Fruit fly (Drosophila melanogaster) whole organism, embryonic: ENCODE measurements around the gene Psa.

ENCODE experiments used
- Abd-B ChIP-seq: fragments of 200-800 bp; sonication (Bioruptor generic); optimal IDR thresholded peaks from 2 replicates; lab custom pipeline; 2018; ENCODE audit warnings: missing biosample characterization, mild to moderate bottlenecking, missing genetic modification characterization, moderate library complexity
- Awh ChIP-seq: fragments of 200-800 bp; sonication (Bioruptor generic); IDR thresholded peaks from 2 replicates; pipeline ENCODE4, ENCODE4 v1.3.6; 2022; ENCODE audit warnings: missing biosample characterization, missing genetic modification characterization
- Bteb2 ChIP-seq: fragments of 200-800 bp; sonication (Bioruptor generic); optimal IDR thresholded peaks from 2 replicates; lab custom pipeline; 2016; ENCODE audit warnings: missing biosample characterization, missing genetic modification characterization
- CG10274 ChIP-seq: fragments of 200-800 bp; sonication (Bioruptor generic); optimal IDR thresholded peaks from 3 replicates; lab custom pipeline; 2017; ENCODE audit warnings: missing biosample characterization, mild to moderate bottlenecking, missing genetic modification characterization
- CG10565 ChIP-seq: fragments of 200-800 bp; sonication (Bioruptor generic); optimal IDR thresholded peaks from 3 replicates; lab custom pipeline; 2016; ENCODE audit warnings: missing biosample characterization, mild to moderate bottlenecking, missing genetic modification characterization
- CG11723 ChIP-seq: fragments of 200-800 bp; sonication (Bioruptor generic); optimal IDR thresholded peaks from 2 replicates; lab custom pipeline; 2017; ENCODE audit warnings: missing biosample characterization, mild to moderate bottlenecking, missing genetic modification characterization
- CG15479 ChIP-seq: fragments of 200-800 bp; sonication (Bioruptor generic); optimal IDR thresholded peaks from 3 replicates; lab custom pipeline; 2019; ENCODE audit warnings: missing biosample characterization, mild to moderate bottlenecking, missing genetic modification characterization, moderate library complexity
- CG16813 ChIP-seq: fragments of 200-800 bp; sonication (Bioruptor generic); IDR thresholded peaks from 3 replicates; pipeline ENCODE4 v1.3.6; 2022; ENCODE audit warnings: missing biosample characterization, missing genetic modification characterization; ENCODE audit not compliant: partially characterized antibody
- CG17359 ChIP-seq: fragments of 200-800 bp; sonication (Bioruptor generic); optimal IDR thresholded peaks from 3 replicates; lab custom pipeline; 2018; ENCODE audit warnings: missing biosample characterization, mild to moderate bottlenecking, missing genetic modification characterization, moderate library complexity
- CG17802 ChIP-seq: fragments of 200-800 bp; sonication (Bioruptor generic); optimal IDR thresholded peaks from 2 replicates; lab custom pipeline; 2018; ENCODE audit warnings: missing biosample characterization, mild to moderate bottlenecking, missing genetic modification characterization, moderate library complexity
- CG2202 ChIP-seq: fragments of 200-800 bp; sonication (Bioruptor generic); optimal IDR thresholded peaks from 2 replicates; lab custom pipeline; 2018; ENCODE audit warnings: missing biosample characterization, mild to moderate bottlenecking, missing genetic modification characterization
- CG2712 ChIP-seq: fragments of 200-800 bp; optimal IDR thresholded peaks from 3 replicates; lab custom pipeline; 2019; ENCODE audit warnings: missing biosample characterization, mild to moderate bottlenecking, missing genetic modification characterization, moderate library complexity
- CG33557 ChIP-seq: fragments of 200-800 bp; sonication (Bioruptor generic); optimal IDR thresholded peaks from 2 replicates; lab custom pipeline; 2019; ENCODE audit warnings: missing biosample characterization, mild to moderate bottlenecking, missing genetic modification characterization, moderate library complexity
- CG4404 ChIP-seq: fragments of 200-800 bp; sonication (Bioruptor generic); IDR thresholded peaks from 2 replicates; pipeline ENCODE4 v1.3.6; 2022; ENCODE audit warnings: missing biosample characterization, missing genetic modification characterization
- CG4424 ChIP-seq: fragments of 200-800 bp; sonication (Bioruptor generic); optimal IDR thresholded peaks from 3 replicates; lab custom pipeline; 2016; ENCODE audit warnings: missing biosample characterization, missing genetic modification characterization
- CG6813 ChIP-seq: fragments of 200-800 bp; sonication (Bioruptor generic); optimal IDR thresholded peaks from 2 replicates; lab custom pipeline; 2017; ENCODE audit warnings: missing biosample characterization, missing genetic modification characterization, mild to moderate bottlenecking, moderate library complexity, missing genetic modification reagents
- CG6854 ChIP-seq: fragments of 200-800 bp; sonication (Bioruptor generic); optimal IDR thresholded peaks from 3 replicates; lab custom pipeline; 2017; ENCODE audit warnings: missing biosample characterization, mild to moderate bottlenecking, missing genetic modification characterization
- CG7556 ChIP-seq: fragments of 200-800 bp; sonication (Bioruptor generic); optimal IDR thresholded peaks from 2 replicates; lab custom pipeline; 2017; ENCODE audit warnings: missing biosample characterization, mild to moderate bottlenecking, missing genetic modification characterization
- CG7745 ChIP-seq: fragments of 200-800 bp; sonication (Bioruptor generic); optimal IDR thresholded peaks from 2 replicates; lab custom pipeline; 2018; ENCODE audit warnings: missing biosample characterization, mild to moderate bottlenecking, missing genetic modification characterization, moderate library complexity
- CG8944 ChIP-seq: fragments of 200-800 bp; sonication (Bioruptor generic); optimal IDR thresholded peaks from 3 replicates; lab custom pipeline; 2016; ENCODE audit warnings: missing biosample characterization, missing genetic modification characterization
- CG9932 ChIP-seq: fragments of 200-800 bp; sonication (Bioruptor generic); IDR thresholded peaks from 2 replicates; pipeline ENCODE4 v1.3.6; 2022; ENCODE audit warnings: missing biosample characterization, missing genetic modification characterization
- Chrac-16 ChIP-seq: fragments of 200-800 bp; sonication (Bioruptor generic); optimal IDR thresholded peaks from 3 replicates; lab custom pipeline; 2016; ENCODE audit warnings: missing biosample characterization, missing genetic modification characterization
- Doc3 ChIP-seq: fragments of 200-800 bp; sonication (Bioruptor generic); IDR thresholded peaks from 3 replicates; pipeline ENCODE4 v1.3.6; 2022; ENCODE audit warnings: missing biosample characterization, missing genetic modification characterization; ENCODE audit not compliant: partially characterized antibody
- Gsc ChIP-seq: fragments of 200-800 bp; sonication (Bioruptor generic); IDR thresholded peaks from 2 replicates; pipeline ENCODE4 v1.3.6; 2022; ENCODE audit warnings: missing biosample characterization, missing genetic modification characterization
- HmgD ChIP-seq: fragments of 200-800 bp; sonication (Bioruptor generic); optimal IDR thresholded peaks from 3 replicates; lab custom pipeline; 2016; ENCODE audit warnings: missing biosample characterization, missing genetic modification characterization
- Max ChIP-seq: fragments of 200-800 bp; sonication (Bioruptor generic); optimal IDR thresholded peaks from 2 replicates; lab custom pipeline; 2016; ENCODE audit warnings: missing biosample characterization, mild to moderate bottlenecking, missing genetic modification characterization
- Oaz ChIP-seq: fragments of 200-800 bp; sonication (Bioruptor generic); IDR thresholded peaks from 2 replicates; pipeline ENCODE4 v1.3.6; 2022; ENCODE audit warnings: missing biosample characterization, missing genetic modification characterization
- Ptx1 ChIP-seq: fragments of 200-800 bp; sonication (Bioruptor generic); IDR thresholded peaks from 2 replicates; pipeline ENCODE4 v1.3.6; 2022; ENCODE audit warnings: missing biosample characterization, missing genetic modification characterization
- Spps ChIP-seq: fragments of 200-800 bp; sonication (Bioruptor generic); optimal IDR thresholded peaks from 2 replicates; lab custom pipeline; 2018; ENCODE audit warnings: missing biosample characterization, mild to moderate bottlenecking, missing genetic modification characterization
- Ssrp ChIP-seq: fragments of 200-800 bp; sonication (Bioruptor generic); optimal IDR thresholded peaks from 2 replicates; lab custom pipeline; 2018; ENCODE audit warnings: missing biosample characterization, mild to moderate bottlenecking, missing genetic modification characterization, moderate library complexity
- ab ChIP-seq: fragments of 200-800 bp; sonication (Bioruptor generic); optimal IDR thresholded peaks from 2 replicates; lab custom pipeline; 2016; ENCODE audit warnings: missing biosample characterization, missing genetic modification characterization
- chif ChIP-seq, 2 experiments: fragments of 200-800 bp; sonication (Bioruptor generic); optimal IDR thresholded peaks; 3 replicates each; lab custom pipeline; 2016; ENCODE audit warnings: missing biosample characterization in 2 of 2, missing genetic modification characterization in 2 of 2
- dan ChIP-seq: fragments of 200-800 bp; sonication (Bioruptor generic); IDR thresholded peaks from 2 replicates; pipeline ENCODE4 v1.3.6; 2022; ENCODE audit warnings: missing biosample characterization, missing genetic modification characterization
- danr ChIP-seq: fragments of 200-800 bp; sonication (Bioruptor generic); IDR thresholded peaks from 2 replicates; pipeline ENCODE4 v1.3.6; 2022; ENCODE audit warnings: missing biosample characterization, missing genetic modification characterization
- ewg ChIP-seq: fragments of 200-800 bp; sonication (Bioruptor generic); optimal IDR thresholded peaks from 3 replicates; lab custom pipeline; 2017; ENCODE audit warnings: mild to moderate bottlenecking, missing biosample characterization, missing genetic modification reagents, missing genetic modification characterization
- eyg ChIP-seq: fragments of 200-800 bp; sonication (Bioruptor generic); optimal IDR thresholded peaks from 3 replicates; lab custom pipeline; 2016; ENCODE audit warnings: missing biosample characterization, missing genetic modification characterization
- fu2 ChIP-seq: fragments of 200-800 bp; sonication (Bioruptor generic); optimal IDR thresholded peaks from 2 replicates; lab custom pipeline; 2016; ENCODE audit warnings: missing biosample characterization, missing genetic modification characterization
- gcm2 ChIP-seq: fragments of 200-800 bp; sonication (Bioruptor generic); optimal IDR thresholded peaks from 2 replicates; lab custom pipeline; 2016; ENCODE audit warnings: missing biosample characterization, missing genetic modification characterization
- h ChIP-seq: fragments of >200 bp; optimal IDR thresholded peaks from 2 replicates; lab custom pipeline; 2017
- hbn ChIP-seq: fragments of 200-800 bp; sonication (Bioruptor generic); IDR thresholded peaks from 2 replicates; pipeline ENCODE4 v1.3.6; 2022; ENCODE audit warnings: missing biosample characterization, missing genetic modification characterization; ENCODE audit not compliant: partially characterized antibody
- hth ChIP-seq: fragments of >200 bp; optimal IDR thresholded peaks from 2 replicates; lab custom pipeline; 2017; ENCODE audit warnings: inconsistent platforms
- nerfin-2 ChIP-seq: fragments of 200-800 bp; sonication (Bioruptor generic); IDR thresholded peaks from 2 replicates; pipeline ENCODE4 v1.3.6; 2022; ENCODE audit warnings: missing biosample characterization, missing genetic modification characterization; ENCODE audit not compliant: partially characterized antibody
- pita ChIP-seq: fragments of 200-800 bp; sonication (Bioruptor generic); optimal IDR thresholded peaks from 2 replicates; lab custom pipeline; 2017; ENCODE audit warnings: missing biosample characterization, mild to moderate bottlenecking, missing genetic modification characterization
- pum ChIP-seq: fragments of 200-800 bp; sonication (Bioruptor generic); optimal IDR thresholded peaks from 2 replicates; lab custom pipeline; 2016; ENCODE audit warnings: missing biosample characterization, missing genetic modification characterization
- slou ChIP-seq: fragments of 200-800 bp; sonication (Bioruptor generic); optimal IDR thresholded peaks from 3 replicates; lab custom pipeline; 2016; ENCODE audit warnings: missing biosample characterization, missing genetic modification characterization
- stc ChIP-seq: fragments of 200-800 bp; sonication (Bioruptor generic); IDR thresholded peaks from 2 replicates; pipeline ENCODE4 v1.3.6; 2022; ENCODE audit warnings: missing biosample characterization, missing genetic modification characterization
- unpg ChIP-seq: fragments of 200-800 bp; sonication (Bioruptor generic); optimal IDR thresholded peaks from 3 replicates; lab custom pipeline; 2018; ENCODE audit warnings: missing biosample characterization, mild to moderate bottlenecking, missing genetic modification characterization, moderate library complexity
- wdn ChIP-seq: fragments of 200-800 bp; sonication (Bioruptor generic); IDR thresholded peaks from 2 replicates; pipeline ENCODE4 v1.3.6; 2022; ENCODE audit warnings: missing biosample characterization, missing genetic modification characterization
- yki ChIP-seq: fragments of >200 bp; optimal IDR thresholded peaks from 3 replicates; lab custom pipeline; 2018
- zfh1 ChIP-seq: fragments of 200-800 bp; sonication (Bioruptor generic); IDR thresholded peaks from 3 replicates; pipeline ENCODE4 v1.3.6; 2022; ENCODE audit warnings: missing biosample characterization, missing genetic modification characterization

The Psa gene

DNA sequence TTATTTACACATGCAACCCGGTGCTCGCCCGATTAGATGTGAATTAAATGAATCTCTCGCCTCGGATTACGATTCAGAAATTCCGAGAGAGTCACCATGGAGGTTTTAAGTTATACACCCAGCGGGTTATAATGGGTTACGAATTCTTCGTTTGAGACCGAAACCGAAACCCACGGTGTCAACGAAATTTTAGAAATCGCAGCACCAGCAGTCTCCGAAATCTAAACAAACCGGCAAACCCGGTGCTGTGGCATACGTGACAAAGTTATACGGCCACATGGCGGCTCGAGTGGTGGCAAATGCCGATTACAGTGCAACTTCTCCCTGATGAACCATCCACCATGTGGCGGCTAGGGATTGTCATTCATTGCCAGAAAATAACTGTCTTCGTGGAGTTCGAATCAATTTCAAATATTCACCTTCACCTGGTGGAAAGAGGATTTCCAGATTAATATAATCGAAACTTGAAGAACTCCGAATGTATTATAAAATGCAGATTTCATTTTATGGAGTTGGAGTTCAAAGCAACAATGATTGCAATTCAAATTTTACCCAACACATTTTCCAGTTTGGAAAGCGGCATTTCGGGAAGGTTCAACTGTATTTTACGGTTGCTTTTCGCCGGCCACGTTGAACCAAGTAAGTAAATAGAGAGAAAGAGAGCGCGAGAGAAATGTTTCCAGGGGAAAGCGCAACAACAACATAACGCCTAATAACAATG, 13.3 kb downstream of the Psa start (continued):
- TF ChIP-seq CG10565 (no peak), HmgD (GFP tag; lab: Kevin White, UChicago) (peak; percentile 21), CG17359 (tag; lab: Kevin White, UChicago) (peak; percentile 80), Ptx1 (GFP tag; lab: Robert Waterston, UW) (peak; percentile 70), zfh1 (GFP tag; lab: Robert Waterston, UW) (peak; percentile 68), CG4404 (GFP tag; lab: Robert Waterston, UW) (peak; percentile 66), yki (lab: Kevin White, UChicago) (no peak), ewg (GFP tag; lab: Kevin White, UChicago) (peak; percentile 63), slou (GFP tag; lab: Kevin White, UChicago) (no peak), wdn (no peak), Doc3 (GFP tag; lab: Robert Waterston, UW) (no peak), gcm2 (GFP tag; lab: Kevin White, UChicago) (peak; percentile 28), fu2 (peak; percentile 24), pum (GFP tag; lab: Kevin White, UChicago) (peak; percentile 72), eyg (GFP tag; lab: Kevin White, UChicago) (peak; percentile 7), stc (GFP tag; lab: Robert Waterston, UW) (peak; percentile 68; the same call in 1 of the 2 replicates), h (lab: Kevin White, UChicago) (no peak), nerfin-2 (GFP tag; lab: Robert Waterston, UW) (no peak), CG17802 (tag; lab: Kevin White, UChicago) (peak; percentile 28), CG2202 (tag; lab: Kevin White, UChicago) (peak; percentile 52), Bteb2 (GFP tag; lab: Kevin White, UChicago) (no peak), hth (no peak), CG2712 (tag; lab: Kevin White, UChicago) (peak; percentile 85), dan (no peak), Max (GFP tag; lab: Kevin White, UChicago) (peak; percentile 59), CG11723 (GFP tag; lab: Kevin White, UChicago) (peak; percentile 74), Gsc (peak; percentile 34; the same call in 1 of the 2 replicates), danr (GFP tag; lab: Robert Waterston, UW) (peak; percentile 42; the same call in 1 of the 2 replicates), CG9932 (GFP tag; lab: Robert Waterston, UW) (peak; percentile 25; the same call in 1 of the 2 replicates), Ssrp (peak; percentile 81), CG33557 (GFP tag; lab: Kevin White, UChicago) (peak; percentile 79), Spps (peak; percentile 35), hbn (GFP tag; lab: Robert Waterston, UW) (no peak), CG4424 (peak; percentile 74), CG7745 (no peak), pita (GFP tag; lab: Kevin White, UChicago) (no peak), CG6813 (GFP tag; lab: Kevin White, UChicago) (peak; percentile 69), CG10274 (GFP tag; lab: Kevin White, UChicago) (peak; percentile 49), CG6854 (GFP tag; lab: Kevin White, UChicago) (no peak), CG7556 (GFP tag; lab: Kevin White, UChicago) (peak; percentile 81), chif (GFP tag; optimal IDR thresholded peaks at IDR 0.05; lab: Kevin White, UChicago) (peak; percentile 63 to 84), Chrac-16 (peak; percentile 76), unpg (peak; percentile 69), CG8944 (GFP tag; lab: Kevin White, UChicago) (peak; percentile 70), Awh (GFP tag; lab: Robert Waterston, UW) (peak; percentile 40; the same call in 1 of the 2 replicates), Oaz (GFP tag; lab: Robert Waterston, UW) (no peak), CG15479 (GFP tag; lab: Kevin White, UChicago) (no peak), ab (GFP tag; lab: Kevin White, UChicago) (no peak), CG16813 (GFP tag; lab: Robert Waterston, UW) (no peak), Abd-B (GFP tag; lab: Kevin White, UChicago) (peak; percentile 73)
